Fruit fly (Drosophila melanogaster) whole organism, wandering third instar larva: ENCODE data around the gene CG8539.
"Not testable (repeated sequence)": the region's sequence is repeated elsewhere in the genome, so short reads cannot be mapped to it uniquely, and the experiment has no call there.

Source experiments
- Abd-B ChIP-seq: fragments of >200 bp; optimal IDR thresholded peaks from 2 replicates; lab custom pipeline; 2017; ENCODE audit warnings: missing biosample characterization, missing genetic modification characterization
- CG32264 ChIP-seq: fragments of 200-800 bp; sonication (Bioruptor generic); optimal IDR thresholded peaks from 2 replicates; lab custom pipeline; 2016; ENCODE audit warnings: missing biosample characterization, missing genetic modification characterization
- CG9705 ChIP-seq: fragments of 200-800 bp; sonication (Bioruptor generic); optimal IDR thresholded peaks from 2 replicates; lab custom pipeline; 2018; ENCODE audit warnings: missing biosample characterization, mild to moderate bottlenecking, missing genetic modification characterization
- Dfd ChIP-seq: fragments of >200 bp; optimal IDR thresholded peaks from 2 replicates; lab custom pipeline; 2017; ENCODE audit warnings: missing biosample characterization, missing genetic modification characterization
- Dif ChIP-seq: fragments of 200-275, 200-300 bp; sonication (Bioruptor generic); optimal IDR thresholded peaks from 2 replicates; lab custom pipeline; 2018; ENCODE audit warnings: missing biosample characterization, missing genetic modification characterization; ENCODE audit not compliant: partially characterized antibody
- GATAd ChIP-seq: sonication (Bioruptor generic); optimal IDR thresholded peaks from 2 replicates; lab custom pipeline; 2016; ENCODE audit warnings: missing biosample characterization, missing genetic modification characterization
- HLH106 ChIP-seq: fragments of 200-800 bp; optimal IDR thresholded peaks from 3 replicates; lab custom pipeline; 2019; ENCODE audit warnings: missing biosample characterization, mild to moderate bottlenecking, missing genetic modification characterization, moderate library complexity
- Hnf4 ChIP-seq: fragments of 200-800 bp; sonication (Bioruptor generic); optimal IDR thresholded peaks from 2 replicates; lab custom pipeline; 2016; ENCODE audit warnings: missing biosample characterization, mild to moderate bottlenecking, missing genetic modification characterization
- Hr78 ChIP-seq: fragments of >200 bp; optimal IDR thresholded peaks from 2 replicates; lab custom pipeline; 2017; ENCODE audit warnings: missing biosample characterization, missing genetic modification characterization
- Hr83 ChIP-seq: fragments of 200-300 bp; sonication (Bioruptor generic); optimal IDR thresholded peaks from 2 replicates; lab custom pipeline; 2016; ENCODE audit warnings: missing biosample characterization, mild to moderate bottlenecking, missing genetic modification characterization, moderate library complexity; ENCODE audit not compliant: poor library complexity, severe bottlenecking
- Mio ChIP-seq: sonication (Bioruptor generic); optimal IDR thresholded peaks from 2 replicates; lab custom pipeline; 2016; ENCODE audit warnings: missing biosample characterization, missing genetic modification characterization
- OdsH ChIP-seq: fragments of 200-800 bp; sonication (Bioruptor generic); optimal IDR thresholded peaks from 2 replicates; lab custom pipeline; 2016; ENCODE audit warnings: missing biosample characterization, mild to moderate bottlenecking, missing genetic modification characterization
- Rel ChIP-seq, 2 experiments: fragments of 200-800 bp; sonication (Bioruptor generic) in 1 of 2; optimal IDR thresholded peaks; 2 replicates in 1 of 2; 3 replicates in 1 of 2; lab custom pipeline; 2016 to 2019; ENCODE audit warnings: mild to moderate bottlenecking in 2 of 2, missing biosample characterization in 2 of 2, missing genetic modification characterization in 2 of 2, moderate library complexity in 1 of 2
- Sp1 ChIP-seq: fragments of 200-800 bp; sonication (Bioruptor generic); optimal IDR thresholded peaks from 3 replicates; lab custom pipeline; 2019; ENCODE audit warnings: missing biosample characterization, mild to moderate bottlenecking, missing genetic modification characterization, moderate library complexity
- Vsx2 ChIP-seq: fragments of 200-300, 225-300 bp; sonication (Bioruptor generic); optimal IDR thresholded peaks from 2 replicates; lab custom pipeline; 2018; ENCODE audit warnings: missing biosample characterization, missing genetic modification characterization; ENCODE audit not compliant: partially characterized antibody
- brk ChIP-seq: fragments of 200-800 bp; sonication (Bioruptor generic); optimal IDR thresholded peaks from 2 replicates; lab custom pipeline; 2016; ENCODE audit warnings: missing biosample characterization, mild to moderate bottlenecking, missing genetic modification characterization
- dl ChIP-seq, 2 experiments: fragments of 175-275, 200-275 bp in 1 of 2; fragments of 200-275 bp in 1 of 2; sonication (Bioruptor generic); optimal IDR thresholded peaks; lab custom pipeline; 2018; ENCODE audit warnings: mild to moderate bottlenecking in 2 of 2, missing biosample characterization in 2 of 2, missing genetic modification characterization in 2 of 2, moderate library complexity in 2 of 2; ENCODE audit not compliant: partially characterized antibody in 2 of 2, insufficient read depth in 1 of 2
- dsf ChIP-seq: sonication (Bioruptor generic); optimal IDR thresholded peaks from 2 replicates; lab custom pipeline; 2016; ENCODE audit warnings: missing biosample characterization, missing genetic modification characterization, borderline replicate concordance
- ey ChIP-seq: fragments of 200-800 bp; sonication (Bioruptor generic); optimal IDR thresholded peaks from 2 replicates; lab custom pipeline; 2016; ENCODE audit warnings: missing biosample characterization, missing genetic modification characterization
- h ChIP-seq: fragments of 200-800 bp; sonication (Bioruptor generic); optimal IDR thresholded peaks from 3 replicates; lab custom pipeline; 2016; ENCODE audit warnings: missing biosample characterization, mild to moderate bottlenecking, missing genetic modification characterization
- jim ChIP-seq: fragments of 175-275, 200-325 bp; sonication (Bioruptor generic); optimal IDR thresholded peaks from 2 replicates; lab custom pipeline; 2016; ENCODE audit warnings: missing biosample characterization, mild to moderate bottlenecking, missing genetic modification characterization
- lola ChIP-seq: fragments of >200 bp; optimal IDR thresholded peaks from 2 replicates; lab custom pipeline; 2017; ENCODE audit warnings: missing biosample characterization, missing genetic modification characterization
- pan ChIP-seq: fragments of >200 bp; optimal IDR thresholded peaks from 2 replicates; lab custom pipeline; 2017
- psq ChIP-seq: fragments of 200-800 bp; sonication (Bioruptor generic); optimal IDR thresholded peaks from 3 replicates; lab custom pipeline; 2017; ENCODE audit warnings: missing biosample characterization, mild to moderate bottlenecking, missing genetic modification characterization, moderate library complexity
- rgr ChIP-seq: fragments of 200-800 bp; sonication (Bioruptor generic); optimal IDR thresholded peaks from 3 replicates; lab custom pipeline; 2016; ENCODE audit warnings: missing biosample characterization, mild to moderate bottlenecking, missing genetic modification characterization
- sage ChIP-seq: fragments of 200-800 bp; sonication (Bioruptor generic); optimal IDR thresholded peaks from 2 replicates; lab custom pipeline; 2016; ENCODE audit warnings: missing biosample characterization, mild to moderate bottlenecking, missing genetic modification characterization
- sv ChIP-seq: fragments of 200-800 bp; sonication (Bioruptor generic); optimal IDR thresholded peaks from 3 replicates; lab custom pipeline; 2016; ENCODE audit warnings: missing biosample characterization, missing genetic modification characterization
- usp ChIP-seq: fragments of >200 bp; optimal IDR thresholded peaks from 2 replicates; lab custom pipeline; 2017; ENCODE audit warnings: missing biosample characterization, missing genetic modification characterization
- woc ChIP-seq: sonication (Bioruptor generic); optimal IDR thresholded peaks from 2 replicates; lab custom pipeline; 2016; ENCODE audit warnings: missing biosample characterization, mild to moderate bottlenecking, missing genetic modification characterization

The CG8539 gene

DNA sequence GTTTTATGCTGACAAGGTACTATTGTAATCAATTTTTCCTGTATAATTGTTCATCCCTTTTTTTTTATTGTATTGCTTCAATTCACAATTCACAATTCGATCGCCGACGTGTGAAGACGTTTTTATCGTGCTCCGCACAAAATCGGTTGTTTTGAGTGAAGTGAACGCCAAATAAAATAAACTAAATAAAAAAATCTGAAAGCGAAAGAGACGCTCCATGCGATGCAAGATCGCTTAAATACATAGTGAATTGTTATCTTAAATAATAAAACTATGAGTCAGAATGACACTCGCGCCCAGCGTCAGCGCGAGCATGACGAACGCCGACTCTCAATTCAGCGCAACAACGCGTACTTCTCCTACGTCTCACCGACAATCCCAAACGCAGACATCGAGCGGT is at the start of gene CG8539:
TSS of gene CG8539 (minus strand) at position 101 of the 400 bp plus-strand sequence.
- not testable (repeated sequence) for TF ChIP-seq GATAd, psq, CG32264 (GFP tag; lab: Kevin White, UChicago)
- TF ChIP-seq, all 38 proteins: peak for 0; not testable (repeated sequence) for 38

- TF ChIP-seq Dfd (GFP tag; lab: Kevin White, UChicago) (no peak), Dif (no peak), Vsx2 (GFP tag; lab: Kevin White, UChicago) (no peak), GATAd (GFP tag; lab: Kevin White, UChicago) (no peak), Hr83 (GFP tag; lab: Kevin White, UChicago) (no peak), dl (GFP tag; optimal IDR thresholded peaks at IDR 0.05; lab: Kevin White, UChicago; ENCODE audit: insufficient read depth in 1 of 2, partially characterized antibody in 2 of 2) (no peak), CG32264 (GFP tag; lab: Kevin White, UChicago) (no peak), dsf (no peak), h (GFP tag; lab: Kevin White, UChicago) (no peak), CG9705 (GFP tag; lab: Kevin White, UChicago) (no peak), Hr78 (GFP tag; lab: Kevin White, UChicago) (no peak), HLH106 (no peak), Sp1 (no peak), psq (GFP tag; lab: Kevin White, UChicago) (no peak), rgr (no peak), Hnf4 (GFP tag; lab: Kevin White, UChicago) (no peak), Abd-B (no peak), OdsH (no peak)
- TF ChIP-seq, all 38 proteins: peak for 0
Measured at dm6 chr3L:7545562-7545961, 46.9 kb upstream of the CG8539 start.

DNA sequence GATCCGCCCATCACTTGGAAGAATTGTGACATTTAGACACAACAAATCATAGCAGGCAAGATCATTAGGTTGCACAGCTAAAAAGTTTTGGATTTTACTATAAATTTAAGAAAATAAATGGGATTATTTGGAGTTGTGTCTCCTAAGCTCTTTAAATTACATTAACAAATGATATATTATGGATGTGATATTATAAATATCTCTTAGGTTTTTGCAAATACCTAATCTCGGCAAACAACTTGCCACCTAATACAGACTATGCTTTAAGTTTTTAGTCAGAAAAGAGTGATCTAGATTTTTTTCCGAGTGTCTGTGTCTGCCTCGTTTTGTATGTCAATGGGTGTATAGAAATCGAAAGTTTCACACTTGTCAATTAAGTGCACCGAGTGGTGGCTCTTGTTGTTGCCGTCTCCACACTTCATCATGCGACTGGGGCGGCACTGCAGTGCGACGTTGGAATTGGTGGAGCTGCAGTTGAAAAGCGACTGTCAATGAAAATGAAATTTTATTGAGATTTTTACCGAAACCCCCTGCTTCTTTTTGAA is 46.1 kb upstream of the CG8539 start:
- TF ChIP-seq sage (GFP tag; lab: Kevin White, UChicago) (no peak), ey (GFP tag; lab: Kevin White, UChicago) (no peak), h (GFP tag; lab: Kevin White, UChicago) (no peak), Abd-B (no peak)

dm6 chr3L:7542357-7542756 is 43.7 kb upstream of the CG8539 start, which contains the start of gene CG32376:
TSS of gene CG32376 (minus strand) at chr3L:7542457.
- TF ChIP-seq ey (GFP tag; lab: Kevin White, UChicago) (no peak), rgr (no peak), woc (no peak), Vsx2 (GFP tag; lab: Kevin White, UChicago) (no peak)

DNA sequence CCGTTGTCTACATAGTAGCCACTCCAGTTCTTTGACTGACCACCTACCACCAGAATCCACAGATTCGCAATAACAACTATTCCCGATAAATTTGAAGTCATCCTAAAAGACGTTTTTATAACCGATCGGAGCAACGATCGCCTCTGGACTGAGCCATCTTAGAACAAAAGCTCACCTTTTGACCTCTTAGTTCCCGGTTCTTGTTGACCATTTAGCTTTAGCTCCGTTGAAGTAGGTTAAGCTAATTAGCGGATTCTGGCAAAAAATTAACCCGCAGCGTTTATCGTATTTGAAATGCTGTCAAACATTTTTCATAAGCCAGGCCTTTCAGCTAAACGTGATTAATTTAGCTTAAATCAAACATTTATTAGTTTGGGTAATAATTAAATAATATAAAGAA is 42.4 kb upstream of the CG8539 start, which contains the start of gene CG32374:
TSS of gene CG32374 (minus strand) at position 101 of the 400 bp plus-strand sequence.
- TF ChIP-seq GATAd (GFP tag; lab: Kevin White, UChicago), result no peak
- TF ChIP-seq jim (GFP tag; lab: Kevin White, UChicago), result no peak
- TF ChIP-seq pan, result no peak

DNA sequence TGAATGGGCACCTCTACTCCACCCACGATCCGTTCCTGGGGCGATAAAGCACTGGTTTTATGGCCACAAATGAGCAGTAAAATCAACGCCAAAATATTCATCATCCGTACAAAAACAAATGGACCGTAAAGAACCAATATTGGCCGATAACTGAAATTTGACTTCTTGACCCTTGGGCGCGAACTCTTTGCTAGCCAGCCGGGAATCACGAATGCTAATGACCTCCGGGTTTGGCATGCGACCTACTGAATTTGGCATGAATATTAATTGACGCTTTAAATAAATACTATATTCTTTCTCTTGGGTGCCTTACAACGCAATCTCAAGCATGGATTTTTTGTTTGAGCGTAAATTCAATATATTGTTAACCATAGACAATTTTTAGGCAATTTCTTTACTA is 41.1 kb upstream of the CG8539 start, which contains the start of gene CG16998:
TSS of gene CG16998 (minus strand) at position 101 of the 400 bp plus-strand sequence.
- TF ChIP-seq psq (GFP tag; lab: Kevin White, UChicago) (no peak), Sp1 (no peak), lola (no peak), ey (GFP tag; lab: Kevin White, UChicago) (no peak), sv (GFP tag; lab: Kevin White, UChicago) (no peak), HLH106 (no peak), Vsx2 (GFP tag; lab: Kevin White, UChicago) (no peak), woc (no peak), OdsH (no peak), Hr83 (GFP tag; lab: Kevin White, UChicago) (no peak), brk (no peak), Hr78 (GFP tag; lab: Kevin White, UChicago) (no peak), Rel (GFP tag; optimal IDR thresholded peaks at IDR 0.05; lab: Kevin White, UChicago) (no peak), Rel (tag; optimal IDR thresholded peaks at IDR 0.05; lab: Kevin White, UChicago) (no peak), Mio (GFP tag; lab: Kevin White, UChicago) (no peak), usp (GFP tag; lab: Kevin White, UChicago) (no peak), rgr (no peak)
- TF ChIP-seq, all 38 proteins: peak for 0
